Worm (Caenorhabditis elegans) whole organism, young adult: Measurements from ENCODE around the gene fbxb-79.
A peak's percentile ranks its signal among the peaks of the same experiment; 100 is the strongest.

Experiments used
- ceh-100 ChIP-seq: fragments of 200-800 bp; sonication (Bioruptor generic); IDR thresholded peaks from 2 replicates; pipeline ENCODE4 v1.3.6; 2022; ENCODE audit warnings: missing genetic modification reagents, missing genetic modification characterization, missing compliant biosample characterization
- ceh-91 ChIP-seq: fragments of 200-800 bp; sonication (Bioruptor generic); IDR thresholded peaks from 2 replicates; pipeline ENCODE4 v1.3.6; 2022; ENCODE audit warnings: missing genetic modification reagents, missing genetic modification characterization, missing compliant biosample characterization
- him-1 ChIP-seq: sonication (generic microtip); optimal IDR thresholded peaks from 2 replicates; lab custom pipeline; 2016; ENCODE audit warnings: missing genotype, missing genetic modification reagents, missing genetic modification characterization, missing compliant biosample characterization
- mcd-1 ChIP-seq: fragments of 200-800 bp; sonication (Bioruptor generic); IDR thresholded peaks from 2 replicates; pipeline ENCODE4 v1.3.6; 2022; ENCODE audit warnings: missing genetic modification reagents, missing genetic modification characterization, missing compliant biosample characterization
- rcor-1 ChIP-seq: fragments of 200-800 bp; sonication (Bioruptor generic); IDR thresholded peaks from 2 replicates; pipeline ENCODE4 v1.3.6; 2022; ENCODE audit warnings: missing genetic modification reagents, missing genetic modification characterization, missing compliant biosample characterization
- unc-130 ChIP-seq: sonication (generic microtip); optimal IDR thresholded peaks from 2 replicates; lab custom pipeline; 2016; ENCODE audit warnings: missing genetic modification reagents, missing genetic modification characterization, missing compliant biosample characterization

The fbxb-79 gene

ce11 chrIV:11142314-11143227 lies 46.7 kb downstream of the fbxb-79 start, which contains the start of gene skih-2 (continued):
- TF ChIP-seq ceh-91 (GFP tag; lab: Robert Waterston, UW) (peak; percentile 73), rcor-1 (GFP tag; lab: Robert Waterston, UW) (peak; percentile 30; the same call in 1 of the 2 replicates), mcd-1 (GFP tag; lab: Robert Waterston, UW) (no peak), him-1 (tag; lab: Kevin White, UChicago) (peak; percentile 2), unc-130 (peak; percentile 16), ceh-100 (peak; percentile 44)
